Fruit fly (Drosophila melanogaster): ENCODE measurements around the gene CG14573.

The CG14573 gene

dm6 chr3L:21738175-21739016, 4.5 kb downstream of the CG14573 start, which contains the start of gene CG14567 (continued):
- no peak for TF ChIP-seq CG15696 (tag; optimal IDR thresholded peaks at IDR 0.05)
- TF ChIP-seq CG7963 (GFP tag; IDR thresholded peaks at IDR 0.05; ENCODE audit: partially characterized antibody), result no peak
- TF ChIP-seq Med (GFP tag), result peak; percentile 47
- TF ChIP-seq CTCF (GFP tag; optimal IDR thresholded peaks at IDR 0.05), result no peak
- TF ChIP-seq CG1024 (GFP tag; IDR thresholded peaks at IDR 0.05), result no peak
- TF ChIP-seq ranshi (GFP tag; IDR thresholded peaks at IDR 0.05), result peak; percentile 52; the same call in 1 of the 2 replicates
- TF ChIP-seq Hr39 (optimal IDR thresholded peaks at IDR 0.05), result no peak
- peak; percentile 16 for TF ChIP-seq CG30403 (GFP tag; optimal IDR thresholded peaks at IDR 0.05)
- no peak for TF ChIP-seq CG10431 (GFP tag; optimal IDR thresholded peaks at IDR 0.05)
- no peak for TF ChIP-seq seq (GFP tag; IDR thresholded peaks at IDR 0.05)
- TF ChIP-seq wdn (GFP tag; IDR thresholded peaks at IDR 0.05), result no peak
- TF ChIP-seq MTF-1 (GFP tag; optimal IDR thresholded peaks at IDR 0.05; ENCODE audit: borderline replicate concordance), result no peak
- TF ChIP-seq CG1529 (GFP tag; optimal IDR thresholded peaks at IDR 0.05), result no peak
- TF ChIP-seq Lhr (GFP tag; optimal IDR thresholded peaks at IDR 0.05), result no peak
- TF ChIP-seq CG11504 (tag; optimal IDR thresholded peaks at IDR 0.05), result peak; percentile 71
- TF ChIP-seq CG9876 (GFP tag; optimal IDR thresholded peaks at IDR 0.05), result no peak
- no peak for TF ChIP-seq CG13296 (GFP tag; optimal IDR thresholded peaks at IDR 0.05)
- no peak for TF ChIP-seq CG17802 (tag; optimal IDR thresholded peaks at IDR 0.05)
- no peak for TF ChIP-seq Stat92E (GFP tag; optimal IDR thresholded peaks at IDR 0.05)
- TF ChIP-seq ci (GFP tag; IDR thresholded peaks at IDR 0.05), result peak; percentile 70
- TF ChIP-seq CG17912 (GFP tag; optimal IDR thresholded peaks at IDR 0.05), result no peak
- TF ChIP-seq CG17829 (tag; optimal IDR thresholded peaks at IDR 0.05), result no peak
- TF ChIP-seq CG17359 (tag; optimal IDR thresholded peaks at IDR 0.05), result no peak
- TF ChIP-seq CG18599 (GFP tag; optimal IDR thresholded peaks at IDR 0.05), result peak; percentile 12
- TF ChIP-seq Hr3 (GFP tag; optimal IDR thresholded peaks at IDR 0.05), result no peak
- no peak for TF ChIP-seq sim (GFP tag; IDR thresholded peaks at IDR 0.05)
- no peak for TF ChIP-seq CG7786 (GFP tag; optimal IDR thresholded peaks at IDR 0.05)
- no peak for TF ChIP-seq CG17186 (GFP tag; optimal IDR thresholded peaks at IDR 0.05)
- peak; percentile 13 for TF ChIP-seq CG15269 (tag; optimal IDR thresholded peaks at IDR 0.05)
- TF ChIP-seq en (GFP tag; optimal IDR thresholded peaks at IDR 0.05), result no peak
- TF ChIP-seq E2f2 (GFP tag; IDR thresholded peaks at IDR 0.05), result no peak
- no peak for TF ChIP-seq CG3407 (GFP tag; optimal IDR thresholded peaks at IDR 0.05)
- no peak for TF ChIP-seq CG18619 (GFP tag; optimal IDR thresholded peaks at IDR 0.05)
- no peak for TF ChIP-seq kay (GFP tag; optimal IDR thresholded peaks at IDR 0.05)
- TF ChIP-seq Meics (GFP tag; optimal IDR thresholded peaks at IDR 0.05), result no peak
- TF ChIP-seq CG8478 (optimal IDR thresholded peaks at IDR 0.05), result no peak
- TF ChIP-seq Dp (GFP tag; optimal IDR thresholded peaks at IDR 0.05), result no peak
- no peak for TF ChIP-seq cg (GFP tag; optimal IDR thresholded peaks at IDR 0.05)
- peak; percentile 19 for TF ChIP-seq lilli (GFP tag; optimal IDR thresholded peaks at IDR 0.05)
- peak; percentile 29 for TF ChIP-seq CG10979 (tag; optimal IDR thresholded peaks at IDR 0.05)
- no peak for TF ChIP-seq CG31224 (GFP tag; IDR thresholded peaks at IDR 0.05)
- TF ChIP-seq hkb (optimal IDR thresholded peaks at IDR 0.05), result no peak
- peak; percentile 44; the same call in 1 of the 2 replicates for TF ChIP-seq hkb (GFP tag; IDR thresholded peaks at IDR 0.05)
- TF ChIP-seq CG12942 (GFP tag; optimal IDR thresholded peaks at IDR 0.05), result no peak
- no peak for TF ChIP-seq CG1233 (GFP tag; optimal IDR thresholded peaks at IDR 0.05)
- peak; percentile 14 for TF ChIP-seq Ssrp (tag; optimal IDR thresholded peaks at IDR 0.05)
- no peak for TF ChIP-seq B-H2 (GFP tag; optimal IDR thresholded peaks at IDR 0.05)
- no peak for TF ChIP-seq CG4730 (GFP tag; IDR thresholded peaks at IDR 0.05)
- TF ChIP-seq bbx (GFP tag; IDR thresholded peaks at IDR 0.05; ENCODE audit: partially characterized antibody), result no peak
- no peak for TF ChIP-seq jumu (GFP tag; optimal IDR thresholded peaks at IDR 0.05)
- peak; percentile 38; the same call in 1 of the 2 replicates for TF ChIP-seq H2.0 (GFP tag; IDR thresholded peaks at IDR 0.05)
